Worm (Caenorhabditis elegans): ENCODE measurements around the gene C17C3.5.

The C17C3.5 gene

ce11 chrII:5599326-5600044 lies 47.9 kb downstream of the C17C3.5 start, which contains the start of gene C17G10.10:
C17G10.10 (minus strand) TSS chrII:5599376.
- TF ChIP-seq attf-6 (GFP tag; IDR thresholded peaks at IDR 0.05) (peak; percentile 89), mcd-1 (GFP tag; IDR thresholded peaks at IDR 0.05) (peak; percentile 64), ceh-91 (GFP tag; IDR thresholded peaks at IDR 0.05) (peak; percentile 12; the same call in 1 of the 2 replicates), Y53F4B.3 (GFP tag; IDR thresholded peaks at IDR 0.05) (no peak), snpc-1.1 (tag; optimal IDR thresholded peaks at IDR 0.05; ENCODE audit: insufficient read depth) (peak; percentile 98), lin-40 (tag; optimal IDR thresholded peaks at IDR 0.05) (peak; percentile 75), lsl-1 (GFP tag; optimal IDR thresholded peaks at IDR 0.05) (peak; percentile 72), xnd-1 (tag; optimal IDR thresholded peaks at IDR 0.05) (peak; percentile 57), efl-1 (GFP tag; optimal IDR thresholded peaks at IDR 0.05) (peak; percentile 21), tbx-9 (tag; optimal IDR thresholded peaks at IDR 0.05; ENCODE audit: borderline replicate concordance) (no peak), madf-8 (GFP tag; conservative IDR thresholded peaks at IDR 0.05) (peak; percentile 45), nfyb-1 (GFP tag; IDR thresholded peaks at IDR 0.05) (peak; percentile 89), hrde-1 (tag; optimal IDR thresholded peaks at IDR 0.05; ENCODE audit: borderline replicate concordance) (peak; percentile 68), snpc-3.4 (tag; optimal IDR thresholded peaks at IDR 0.05) (peak; percentile 97), egrh-3 (GFP tag; IDR thresholded peaks at IDR 0.05) (0 out of 2 replicates have a peak, but pooled peaks have one; percentile 8), ceh-100 (GFP tag; IDR thresholded peaks at IDR 0.05) (peak; percentile 75), snpc-4 (GFP tag; optimal IDR thresholded peaks at IDR 0.05) (peak; percentile 97), snpc-4 (tag; optimal IDR thresholded peaks at IDR 0.05) (peak; percentile 98 to 99 (median 98)), F22D6.2 (tag; optimal IDR thresholded peaks at IDR 0.05) (peak; percentile 19), zim-3 (tag; optimal IDR thresholded peaks at IDR 0.05) (peak; percentile 8), hmg-20 (GFP tag; IDR thresholded peaks at IDR 0.05) (0 out of 2 replicates have a peak, but pooled peaks have one; percentile 11), lin-54 (GFP tag; optimal IDR thresholded peaks at IDR 0.05) (peak; percentile 49), B0336.3 (GFP tag; IDR thresholded peaks at IDR 0.05) (peak; percentile 78), nfya-1 (tag; optimal IDR thresholded peaks at IDR 0.05; ENCODE audit: borderline replicate concordance, insufficient read depth) (no peak), Y95B8A.8 (GFP tag; IDR thresholded peaks at IDR 0.05) (0 out of 2 replicates have a peak, but pooled peaks have one; percentile 61), ceh-79 (tag; optimal IDR thresholded peaks at IDR 0.05) (no peak), Y53G8AR.9 (GFP tag; conservative IDR thresholded peaks at IDR 0.05) (peak; percentile 64; the same call in 1 of the 2 replicates), F39B2.1 (GFP tag; IDR thresholded peaks at IDR 0.05) (0 out of 2 replicates have a peak, but pooled peaks have one; percentile 37), cebp-2 (GFP tag; IDR thresholded peaks at IDR 0.05) (no peak), nhr-80 (tag; optimal IDR thresholded peaks at IDR 0.05) (peak; percentile 59), repo-1 (tag; optimal IDR thresholded peaks at IDR 0.05) (peak; percentile 78), madf-6 (GFP tag; IDR thresholded peaks at IDR 0.05) (peak; percentile 81), unc-130 (GFP tag; optimal IDR thresholded peaks at IDR 0.05) (no peak), F23B12.7 (tag; optimal IDR thresholded peaks at IDR 0.05; ENCODE audit: insufficient read depth) (peak; percentile 77), snpc-1.3 (tag; optimal IDR thresholded peaks at IDR 0.05; ENCODE audit: insufficient read depth) (peak; percentile 87), madf-10 (tag; optimal IDR thresholded peaks at IDR 0.05) (peak; percentile 28), F55B11.4 (tag; optimal IDR thresholded peaks at IDR 0.05; ENCODE audit: borderline replicate concordance, insufficient read depth) (no peak), F49E8.2 (tag; optimal IDR thresholded peaks at IDR 0.05; ENCODE audit: insufficient read depth) (peak; percentile 88), ceh-27 (GFP tag; optimal IDR thresholded peaks at IDR 0.05) (peak; percentile 4), tbp1 (GFP tag; optimal IDR thresholded peaks at IDR 0.05) (peak; percentile 77), tlf-1 (GFP tag; optimal IDR thresholded peaks at IDR 0.05) (peak; percentile 34), rcor-1 (GFP tag; IDR thresholded peaks at IDR 0.05) (peak; percentile 66), him-1 (tag; optimal IDR thresholded peaks at IDR 0.05) (peak; percentile 94), hmg-1.2 (GFP tag; IDR thresholded peaks at IDR 0.05) (peak; percentile 90), pbrm-1 (GFP tag; IDR thresholded peaks at IDR 0.05) (peak; percentile 89)

All from whole organism, young adult.